Worm (Caenorhabditis elegans) whole organism, L3 larva: ENCODE data around the gene math-24.
A peak's percentile ranks its signal among the peaks of the same experiment; 100 is the strongest.

ENCODE experiments used
- ZK546.5 ChIP-seq: sonication (generic microtip); optimal IDR thresholded peaks from 2 replicates; lab custom pipeline; 2017; ENCODE audit warnings: missing biosample characterization, missing genetic modification characterization
- aly-2 ChIP-seq: fragments of 150-350 bp; optimal IDR thresholded peaks from 2 replicates; lab custom pipeline; 2014; ENCODE audit warnings: missing biosample characterization, missing genetic modification characterization
- ama-1 ChIP-seq: fragments of 150-350 bp; optimal IDR thresholded peaks from 2 replicates; lab custom pipeline; 2018
- ceh-28 ChIP-seq: fragments of 150-350 bp; optimal IDR thresholded peaks from 2 replicates; lab custom pipeline; 2014; ENCODE audit warnings: missing biosample characterization, missing genetic modification reagents, missing genetic modification characterization
- ceh-82 ChIP-seq: fragments of 150-350 bp; optimal IDR thresholded peaks from 2 replicates; lab custom pipeline; 2014; ENCODE audit warnings: missing biosample characterization, missing genetic modification characterization
- daf-12 ChIP-seq: fragments of 150-350 bp; optimal IDR thresholded peaks from 2 replicates; lab custom pipeline; 2014; ENCODE audit warnings: missing biosample characterization, missing genetic modification reagents, missing genetic modification characterization
- egl-27 ChIP-seq: sonication (generic microtip); optimal IDR thresholded peaks from 4 replicates; lab custom pipeline; 2017; ENCODE audit warnings: missing biosample characterization, missing genetic modification reagents, missing genetic modification characterization
- egl-5 ChIP-seq: fragments of 150-350 bp; optimal IDR thresholded peaks from 2 replicates; lab custom pipeline; 2017; ENCODE audit warnings: missing biosample characterization, missing genetic modification reagents, missing genetic modification characterization, inconsistent platforms
- elt-1 ChIP-seq: fragments of 150-350 bp; optimal IDR thresholded peaks from 2 replicates; lab custom pipeline; 2014; ENCODE audit warnings: missing biosample characterization, missing genetic modification characterization
- elt-2 ChIP-seq: sonication (generic microtip); optimal IDR thresholded peaks from 2 replicates; lab custom pipeline; 2016; ENCODE audit warnings: missing genetic modification reagents, mild to moderate bottlenecking, missing genetic modification characterization, missing compliant biosample characterization
- elt-3 ChIP-seq, 3 experiments: fragments of 150-350 bp in 1 of 3; sonication (generic microtip) in 2 of 3; optimal IDR thresholded peaks; 2 replicates in 2 of 3; 4 replicates in 1 of 3; lab custom pipeline; 2014 to 2017; ENCODE audit warnings: missing biosample characterization in 3 of 3, missing genetic modification characterization in 3 of 3
- eor-1 ChIP-seq, 2 experiments: fragments of 150-350 bp; optimal IDR thresholded peaks; 2 replicates each; lab custom pipeline; 2014 to 2018; ENCODE audit warnings: missing biosample characterization in 2 of 2, missing genetic modification characterization in 2 of 2
- fkh-10 ChIP-seq: sonication (generic microtip); optimal IDR thresholded peaks from 2 replicates; lab custom pipeline; 2017; ENCODE audit warnings: missing biosample characterization, missing genetic modification reagents, missing genetic modification characterization
- fkh-2 ChIP-seq: fragments of 150-350 bp; optimal IDR thresholded peaks from 2 replicates; lab custom pipeline; 2014; ENCODE audit warnings: missing biosample characterization, missing genetic modification reagents, missing genetic modification characterization
- jun-1 ChIP-seq: fragments of 150-350 bp; optimal IDR thresholded peaks from 2 replicates; lab custom pipeline; 2014; ENCODE audit warnings: missing biosample characterization, missing genetic modification reagents, missing genetic modification characterization
- lin-15B ChIP-seq: fragments of 150-350 bp; optimal IDR thresholded peaks from 2 replicates; lab custom pipeline; 2014; ENCODE audit warnings: missing biosample characterization, missing genetic modification characterization
- lin-39 ChIP-seq: fragments of 150-350 bp; optimal IDR thresholded peaks from 2 replicates; lab custom pipeline; 2018; ENCODE audit warnings: missing biosample characterization, missing genetic modification reagents, missing genetic modification characterization
- lsy-12 ChIP-seq: sonication (generic microtip); optimal IDR thresholded peaks from 2 replicates; lab custom pipeline; 2016; ENCODE audit warnings: mild to moderate bottlenecking, missing genetic modification characterization, missing compliant biosample characterization
- mml-1 ChIP-seq: fragments of 150-350 bp; sonication (generic microtip); optimal IDR thresholded peaks from 3 replicates; lab custom pipeline; 2014; ENCODE audit warnings: missing biosample characterization, missing genetic modification characterization
- nhr-11 ChIP-seq: fragments of 150-350 bp; optimal IDR thresholded peaks from 2 replicates; lab custom pipeline; 2014; ENCODE audit warnings: missing biosample characterization, missing genetic modification characterization
- nhr-12 ChIP-seq: fragments of 150-350 bp; optimal IDR thresholded peaks from 2 replicates; lab custom pipeline; 2014; ENCODE audit warnings: missing biosample characterization, missing genetic modification characterization
- nhr-23 ChIP-seq: fragments of 150-350 bp; optimal IDR thresholded peaks from 2 replicates; lab custom pipeline; 2014; ENCODE audit warnings: missing biosample characterization, missing genetic modification reagents, missing genetic modification characterization
- nhr-237 ChIP-seq: fragments of 150-350 bp; optimal IDR thresholded peaks from 2 replicates; lab custom pipeline; 2014; ENCODE audit warnings: missing biosample characterization, missing genetic modification characterization
- nhr-25 ChIP-seq: sonication (generic microtip); optimal IDR thresholded peaks from 2 replicates; lab custom pipeline; 2017; ENCODE audit warnings: missing biosample characterization, missing genetic modification characterization
- nhr-28 ChIP-seq: fragments of 150-350 bp; optimal IDR thresholded peaks from 2 replicates; lab custom pipeline; 2014; ENCODE audit warnings: missing biosample characterization, missing genetic modification characterization
- nhr-76 ChIP-seq: fragments of 150-350 bp; sonication (generic microtip); optimal IDR thresholded peaks from 5 replicates; lab custom pipeline; 2014; ENCODE audit warnings: missing biosample characterization, missing genetic modification characterization
- nhr-77 ChIP-seq: fragments of 150-350 bp; optimal IDR thresholded peaks from 2 replicates; lab custom pipeline; 2014; ENCODE audit warnings: missing biosample characterization, missing genetic modification characterization
- pha-4 ChIP-seq: fragments of 150-350 bp; optimal IDR thresholded peaks from 2 replicates; lab custom pipeline; 2014; ENCODE audit warnings: missing biosample characterization, missing genetic modification reagents, missing genetic modification characterization
- pqm-1 ChIP-seq: fragments of 150-350 bp; optimal IDR thresholded peaks from 2 replicates; lab custom pipeline; 2017; ENCODE audit warnings: missing biosample characterization, missing genetic modification characterization, inconsistent platforms
- sea-2 ChIP-seq: fragments of 150-350 bp; sonication (generic microtip); optimal IDR thresholded peaks from 4 replicates; lab custom pipeline; 2014; ENCODE audit warnings: missing biosample characterization, missing genetic modification reagents, missing genetic modification characterization
- snpc-4 ChIP-seq: fragments of 150-350 bp; optimal IDR thresholded peaks from 2 replicates; lab custom pipeline; 2014; ENCODE audit warnings: missing biosample characterization, missing genetic modification characterization
- tbx-2 ChIP-seq: sonication (generic microtip); optimal IDR thresholded peaks from 2 replicates; lab custom pipeline; 2016; ENCODE audit warnings: mild to moderate bottlenecking, missing genetic modification characterization, missing compliant biosample characterization
- unc-62 ChIP-seq: fragments of 150-350 bp; sonication (generic microtip); optimal IDR thresholded peaks from 4 replicates; lab custom pipeline; 2014; ENCODE audit warnings: missing biosample characterization, missing genetic modification reagents, missing genetic modification characterization
- ztf-11 ChIP-seq: fragments of 150-350 bp; optimal IDR thresholded peaks from 2 replicates; lab custom pipeline; 2014; ENCODE audit warnings: missing biosample characterization, missing genetic modification characterization
- ztf-4 ChIP-seq: fragments of 150-350 bp; optimal IDR thresholded peaks from 2 replicates; lab custom pipeline; 2014; ENCODE audit warnings: missing biosample characterization, missing genetic modification characterization

math-24 gene

ce11 chrII:1926162-1926561 lies 26.1 kb downstream of the math-24 start, which contains the start of gene F52C6.2:
F52C6.2 (plus strand) TSS chrII:1926462.
- no peak for TF ChIP-seq nhr-76
- TF ChIP-seq eor-1 (tag; optimal IDR thresholded peaks at IDR 0.05; lab: Kevin White, UChicago), result no peak
- no peak for TF ChIP-seq sea-2 (GFP tag; lab: Kevin White, UChicago)
- TF ChIP-seq fkh-2 (tag; lab: Kevin White, UChicago), result no peak
- no peak for TF ChIP-seq ceh-28 (tag; lab: Kevin White, UChicago)
- TF ChIP-seq snpc-4, result no peak
- TF ChIP-seq fkh-10 (GFP tag; lab: Kevin White, UChicago), result no peak
- TF ChIP-seq lsy-12 (tag; lab: Kevin White, UChicago), result no peak
- no peak for TF ChIP-seq pha-4 (tag; lab: Kevin White, UChicago)
- no peak for TF ChIP-seq nhr-11 (tag; lab: Kevin White, UChicago)
- TF ChIP-seq ztf-4, result no peak
- no peak for TF ChIP-seq daf-12 (tag; lab: Kevin White, UChicago)
- no peak for TF ChIP-seq unc-62 (GFP tag; lab: Kevin White, UChicago)

DNA sequence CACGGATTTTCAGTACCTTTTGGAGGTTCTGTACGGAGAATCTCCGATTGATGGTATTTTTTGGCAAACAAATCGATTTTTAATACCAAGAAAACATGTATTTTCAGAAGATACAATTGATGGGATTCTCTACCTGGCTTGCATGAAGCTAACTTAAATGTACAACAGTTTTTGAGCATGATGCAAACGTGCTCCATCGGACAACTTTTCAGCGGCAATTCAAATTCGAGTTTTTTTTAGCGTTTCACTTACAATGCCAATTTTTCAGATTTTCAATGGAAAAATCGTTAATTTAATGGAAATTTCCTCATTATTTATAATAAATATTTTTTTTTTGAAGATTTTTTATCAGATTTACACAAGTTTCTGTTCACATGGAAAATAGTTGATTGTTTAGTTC lies 28.5 kb downstream of the math-24 start:
- TF ChIP-seq lin-39 (tag; lab: Kevin White, UChicago), result no peak
- no peak for TF ChIP-seq snpc-4
- TF ChIP-seq lin-15B (tag; lab: Kevin White, UChicago), result no peak
- no peak for TF ChIP-seq sea-2 (GFP tag; lab: Kevin White, UChicago)
- TF ChIP-seq, all 47 proteins: peak for 0

DNA sequence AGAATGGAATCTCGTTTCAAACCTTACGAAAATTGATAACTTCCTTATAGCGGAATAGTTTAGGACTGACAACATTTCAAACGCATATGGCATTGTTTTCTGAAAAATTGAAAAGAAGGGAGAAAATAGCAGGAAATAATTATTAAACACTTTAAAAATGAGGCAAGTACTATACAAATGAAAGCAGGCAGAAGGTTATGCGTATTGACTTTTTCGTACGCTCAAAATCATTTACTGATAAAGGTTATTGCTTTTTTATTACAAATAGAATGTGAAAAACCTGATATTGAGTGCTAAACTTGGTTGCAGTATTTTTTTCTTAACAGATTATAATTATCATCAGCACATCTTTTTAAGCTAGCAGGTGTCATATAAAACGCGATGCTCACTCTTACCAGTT lies 39.6 kb downstream of the math-24 start, which contains the start of gene ZK250.13:
Gene ZK250.13 (minus strand): TSS at position 101 of the 400 bp plus-strand sequence.
- TF ChIP-seq jun-1 (tag; lab: Kevin White, UChicago), result no peak
- TF ChIP-seq elt-2 (tag; lab: Kevin White, UChicago), result peak; percentile 65
- TF ChIP-seq mml-1 (tag; lab: Kevin White, UChicago), result no peak

DNA sequence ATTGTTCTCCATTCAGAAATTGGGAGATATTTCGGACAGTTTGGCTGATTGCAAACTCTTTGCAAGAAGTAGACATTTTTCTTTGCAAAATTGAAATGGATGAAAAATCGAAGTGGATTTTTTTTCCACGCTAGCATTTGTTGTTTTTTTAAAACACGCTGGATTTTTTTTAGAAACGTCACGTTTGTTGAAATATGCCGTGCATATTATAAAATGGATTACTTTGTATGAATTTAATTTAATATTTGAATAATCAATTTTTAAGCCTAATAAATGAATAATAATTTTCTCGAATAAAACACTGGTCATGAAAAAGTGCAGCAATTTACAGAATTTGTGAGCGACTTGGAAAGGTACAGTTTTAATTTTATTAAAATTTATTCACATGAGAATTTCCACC lies 45.1 kb downstream of the math-24 start, which contains the start of gene ZK250.14:
Gene ZK250.14 (minus strand): TSS at position 101 of the 400 bp plus-strand sequence.
- TF ChIP-seq egl-5 (no peak), eor-1 (tag; optimal IDR thresholded peaks at IDR 0.05; lab: Kevin White, UChicago) (no peak), nhr-25 (tag; lab: Kevin White, UChicago) (no peak), tbx-2 (no peak), ZK546.5 (tag; lab: Kevin White, UChicago) (no peak), nhr-28 (tag; lab: Kevin White, UChicago) (no peak), nhr-11 (tag; lab: Kevin White, UChicago) (no peak), jun-1 (tag; lab: Kevin White, UChicago) (no peak), nhr-12 (tag; lab: Kevin White, UChicago) (no peak), elt-1 (tag; lab: Kevin White, UChicago) (no peak), ceh-28 (tag; lab: Kevin White, UChicago) (no peak), ama-1 (lab: Kevin White, UChicago) (no peak), egl-27 (tag; lab: Kevin White, UChicago) (no peak), nhr-237 (tag; lab: Kevin White, UChicago) (no peak), nhr-23 (no peak), elt-3 (tag; optimal IDR thresholded peaks at IDR 0.05; lab: Kevin White, UChicago) (no peak), lsy-12 (tag; lab: Kevin White, UChicago) (no peak)

DNA sequence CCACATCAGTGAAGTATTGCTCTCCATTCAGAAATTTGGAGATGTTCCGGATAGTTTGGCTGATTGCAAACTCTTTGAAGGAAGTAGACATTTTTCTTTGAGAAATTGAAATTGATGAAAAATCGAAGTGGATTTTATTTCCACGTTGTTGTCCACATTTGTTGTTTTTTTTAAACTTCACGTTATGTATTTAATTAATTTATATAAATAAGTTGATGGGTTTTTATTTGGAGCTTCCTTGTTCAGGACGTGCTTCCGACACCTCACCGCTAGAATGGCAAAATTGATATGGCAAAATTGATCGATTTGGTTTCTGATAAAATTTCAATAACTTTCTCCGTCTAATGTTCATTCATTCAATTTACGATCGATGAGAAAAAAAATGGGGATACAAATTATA lies 46.4 kb downstream of the math-24 start, which contains the start of gene math-48:
Gene math-48 (minus strand): TSS at position 101 of the 400 bp plus-strand sequence.
- TF ChIP-seq lsy-12 (tag; lab: Kevin White, UChicago), result no peak
- no peak for TF ChIP-seq ceh-82 (tag; lab: Kevin White, UChicago)
- no peak for TF ChIP-seq jun-1 (tag; lab: Kevin White, UChicago)
- TF ChIP-seq daf-12 (tag; lab: Kevin White, UChicago), result no peak
- no peak for TF ChIP-seq pqm-1 (tag; lab: Kevin White, UChicago)
- TF ChIP-seq tbx-2, result no peak
- TF ChIP-seq ama-1 (lab: Kevin White, UChicago), result no peak
- no peak for TF ChIP-seq aly-2
- no peak for TF ChIP-seq fkh-2 (tag; lab: Kevin White, UChicago)
- TF ChIP-seq fkh-10 (GFP tag; lab: Kevin White, UChicago), result no peak
- TF ChIP-seq nhr-12 (tag; lab: Kevin White, UChicago), result no peak
- TF ChIP-seq nhr-77 (tag; lab: Kevin White, UChicago), result no peak
- no peak for TF ChIP-seq egl-27 (tag; lab: Kevin White, UChicago)
- TF ChIP-seq mml-1 (tag; lab: Kevin White, UChicago), result no peak
- TF ChIP-seq ztf-11 (tag; lab: Kevin White, UChicago), result no peak
- no peak for TF ChIP-seq lin-39 (tag; lab: Kevin White, UChicago)
